Worm (Caenorhabditis elegans) whole organism, late embryonic: ENCODE data around the gene B0454.6.

Experiments used
- nfya-1 ChIP-seq: sonication (generic microtip); optimal IDR thresholded peaks from 2 replicates; lab custom pipeline; 2017; ENCODE audit warnings: missing genetic modification characterization, mild to moderate bottlenecking, missing compliant biosample characterization, antibody characterized with exemption, moderate library complexity
- nhr-11 ChIP-seq: fragments of 150-350 bp; optimal IDR thresholded peaks from 2 replicates; lab custom pipeline; 2014; ENCODE audit warnings: missing biosample characterization, missing genetic modification characterization
- pha-4 ChIP-seq: fragments of 150-350 bp; optimal IDR thresholded peaks from 2 replicates; lab custom pipeline; 2018; ENCODE audit warnings: missing biosample characterization, missing genetic modification reagents, missing genetic modification characterization

ce11 chrII:3067896-3068295 is 35.3 kb downstream of the B0454.6 start:
- TF ChIP-seq nfya-1 (tag; lab: Kevin White, UChicago) = no peak
- no peak for TF ChIP-seq nhr-11 (tag; lab: Kevin White, UChicago)
- no peak for TF ChIP-seq pha-4 (tag; lab: Kevin White, UChicago)
